Worm (Caenorhabditis elegans) whole organism, L2 larva: Measurements from ENCODE around the gene smg-3.

Source experiments
- F13H6.1 ChIP-seq: sonication (generic microtip); optimal IDR thresholded peaks from 2 replicates; lab custom pipeline; 2016; ENCODE audit warnings: missing genetic modification characterization, missing compliant biosample characterization
- R02D3.7 ChIP-seq: fragments of 150-350 bp; optimal IDR thresholded peaks from 2 replicates; lab custom pipeline; 2014; ENCODE audit warnings: missing biosample characterization, missing genetic modification characterization
- ama-1 ChIP-seq: fragments of 150-350 bp; optimal IDR thresholded peaks from 2 replicates; lab custom pipeline; 2018; ENCODE audit warnings: inconsistent platforms
- elt-1 ChIP-seq: fragments of 150-350 bp; optimal IDR thresholded peaks from 2 replicates; lab custom pipeline; 2014; ENCODE audit warnings: missing biosample characterization, missing genetic modification characterization
- skn-1 ChIP-seq: sonication (generic microtip); optimal IDR thresholded peaks from 2 replicates; lab custom pipeline; 2017; ENCODE audit warnings: missing biosample characterization, missing genetic modification characterization
- unc-39 ChIP-seq: fragments of 150-350 bp; optimal IDR thresholded peaks from 2 replicates; lab custom pipeline; 2014; ENCODE audit warnings: missing biosample characterization, missing genetic modification characterization
- ztf-11 ChIP-seq: sonication (generic microtip); optimal IDR thresholded peaks from 2 replicates; lab custom pipeline; 2017; ENCODE audit warnings: missing biosample characterization, missing genetic modification characterization
- ztf-4 ChIP-seq: fragments of 150-350 bp; optimal IDR thresholded peaks from 2 replicates; lab custom pipeline; 2014; ENCODE audit warnings: missing biosample characterization, missing genetic modification characterization

DNA sequence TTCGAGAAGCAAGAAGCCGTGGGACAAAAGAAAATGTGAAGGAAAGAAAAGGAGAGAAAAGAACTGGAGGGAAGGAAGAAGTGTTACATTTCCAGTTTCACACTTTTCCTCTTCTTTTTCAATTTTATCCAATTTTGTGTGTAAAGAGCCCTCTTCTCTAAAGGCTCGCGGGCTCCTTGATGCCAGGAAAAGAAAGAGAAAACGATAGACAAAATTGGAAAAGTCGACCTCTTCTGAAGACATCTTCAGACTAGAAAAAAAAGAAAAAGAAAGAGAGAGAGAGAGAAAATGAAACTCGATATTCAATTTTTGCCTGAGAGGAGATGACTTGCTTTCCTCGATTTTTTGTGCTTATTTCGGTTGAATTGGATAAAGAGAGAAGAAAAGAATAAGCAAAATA lies 12.1 kb upstream of the smg-3 start:
- TF ChIP-seq ama-1 (lab: Kevin White, UChicago) (no peak), ztf-11 (no peak), elt-1 (tag; lab: Kevin White, UChicago) (no peak), skn-1 (no peak), unc-39 (tag; lab: Kevin White, UChicago) (no peak), F13H6.1 (no peak), R02D3.7 (tag; lab: Kevin White, UChicago) (no peak), ztf-4 (tag; lab: Kevin White, UChicago) (no peak)
